Worm (Caenorhabditis elegans) whole organism, late embryonic: ENCODE measurements around the gene fbxa-220.

Source experiments
- C38D4.7 ChIP-seq: fragments of 200-800 bp; sonication (Bioruptor generic); optimal IDR thresholded peaks from 2 replicates; lab custom pipeline; 2018; ENCODE audit warnings: mild to moderate bottlenecking, missing genetic modification characterization, moderate library complexity, missing compliant biosample characterization
- K02D7.2 ChIP-seq: sonication (generic microtip); optimal IDR thresholded peaks from 2 replicates; lab custom pipeline; 2017; ENCODE audit warnings: mild to moderate bottlenecking, missing genetic modification characterization, missing compliant biosample characterization
- T23F11.4 ChIP-seq: fragments of 200-800 bp; sonication (Bioruptor generic); optimal IDR thresholded peaks from 2 replicates; lab custom pipeline; 2018; ENCODE audit warnings: mild to moderate bottlenecking, missing genetic modification characterization, missing compliant biosample characterization
- ahr-1 ChIP-seq: sonication (generic microtip); optimal IDR thresholded peaks from 2 replicates; lab custom pipeline; 2016; ENCODE audit warnings: missing genetic modification characterization, missing compliant biosample characterization
- ama-1 ChIP-seq: fragments of 150-350 bp; optimal IDR thresholded peaks from 2 replicates; lab custom pipeline; 2014
- ceh-22 ChIP-seq: sonication (generic microtip); optimal IDR thresholded peaks from 2 replicates; lab custom pipeline; 2017; ENCODE audit warnings: missing biosample characterization, missing genetic modification characterization
- ceh-34 ChIP-seq: sonication (generic microtip); optimal IDR thresholded peaks from 2 replicates; lab custom pipeline; 2016; ENCODE audit warnings: mild to moderate bottlenecking, missing genetic modification characterization, missing compliant biosample characterization
- ceh-45 ChIP-seq: fragments of 200-800 bp; sonication (Bioruptor generic); IDR thresholded peaks from 2 replicates; pipeline ENCODE4 v1.3.6; 2022; ENCODE audit warnings: missing genetic modification reagents, missing genetic modification characterization, missing compliant biosample characterization
- dve-1 ChIP-seq: sonication (generic microtip); optimal IDR thresholded peaks from 2 replicates; lab custom pipeline; 2017; ENCODE audit warnings: antibody characterized with exemption, mild to moderate bottlenecking, missing genetic modification characterization, missing compliant biosample characterization
- elt-2 ChIP-seq: sonication (generic microtip); optimal IDR thresholded peaks from 2 replicates; lab custom pipeline; 2016; ENCODE audit warnings: missing genetic modification reagents, missing genetic modification characterization, missing compliant biosample characterization
- ets-4 ChIP-seq: sonication (generic microtip); optimal IDR thresholded peaks from 2 replicates; lab custom pipeline; 2016; ENCODE audit warnings: missing genetic modification characterization, missing compliant biosample characterization
- eyg-1 ChIP-seq: sonication (generic microtip); optimal IDR thresholded peaks from 2 replicates; lab custom pipeline; 2016; ENCODE audit warnings: missing genotype, missing genetic modification characterization, missing compliant biosample characterization
- fkh-10 ChIP-seq: fragments of 150-350 bp; optimal IDR thresholded peaks from 2 replicates; lab custom pipeline; 2014; ENCODE audit warnings: missing biosample characterization, missing genetic modification reagents, missing genetic modification characterization
- hlh-13 ChIP-seq: fragments of 200-800 bp; sonication (Bioruptor generic); optimal IDR thresholded peaks from 2 replicates; lab custom pipeline; 2018; ENCODE audit warnings: mild to moderate bottlenecking, missing genetic modification characterization, missing compliant biosample characterization
- hlh-15 ChIP-seq: sonication (generic microtip); optimal IDR thresholded peaks from 2 replicates; lab custom pipeline; 2016; ENCODE audit warnings: missing genetic modification characterization, missing compliant biosample characterization
- hlh-30 ChIP-seq: sonication (generic microtip); optimal IDR thresholded peaks from 2 replicates; lab custom pipeline; 2017; ENCODE audit warnings: antibody characterized with exemption, missing genetic modification characterization, missing compliant biosample characterization; ENCODE audit not compliant: insufficient read depth
- hlh-6 ChIP-seq: sonication (generic microtip); optimal IDR thresholded peaks from 2 replicates; lab custom pipeline; 2016; ENCODE audit warnings: missing genotype, missing genetic modification characterization, missing compliant biosample characterization
- lim-6 ChIP-seq: sonication (generic microtip); optimal IDR thresholded peaks from 2 replicates; lab custom pipeline; 2016; ENCODE audit warnings: missing genetic modification characterization, missing compliant biosample characterization
- lin-11 ChIP-seq: fragments of 200-800 bp; sonication (Bioruptor generic); optimal IDR thresholded peaks from 2 replicates; lab custom pipeline; 2018; ENCODE audit warnings: mild to moderate bottlenecking, missing genetic modification characterization, missing compliant biosample characterization
- madf-2 ChIP-seq: sonication (generic microtip); optimal IDR thresholded peaks from 2 replicates; lab custom pipeline; 2017; ENCODE audit warnings: missing genetic modification characterization, missing compliant biosample characterization
- nfya-1 ChIP-seq: sonication (generic microtip); optimal IDR thresholded peaks from 2 replicates; lab custom pipeline; 2017; ENCODE audit warnings: missing genetic modification characterization, mild to moderate bottlenecking, missing compliant biosample characterization, antibody characterized with exemption, moderate library complexity
- nhr-11 ChIP-seq: fragments of 150-350 bp; optimal IDR thresholded peaks from 2 replicates; lab custom pipeline; 2014; ENCODE audit warnings: missing biosample characterization, missing genetic modification characterization
- pag-3 ChIP-seq: sonication (generic microtip); optimal IDR thresholded peaks from 2 replicates; lab custom pipeline; 2016; ENCODE audit warnings: missing compliant biosample characterization, missing genetic modification characterization, borderline replicate concordance
- pat-9 ChIP-seq: fragments of 200-800 bp; sonication (Bioruptor generic); optimal IDR thresholded peaks from 2 replicates; lab custom pipeline; 2018; ENCODE audit warnings: mild to moderate bottlenecking, missing genetic modification characterization, moderate library complexity, missing compliant biosample characterization
- pax-1 ChIP-seq: fragments of 150-350 bp; optimal IDR thresholded peaks from 2 replicates; lab custom pipeline; 2014; ENCODE audit warnings: missing biosample characterization, missing genetic modification characterization
- pha-4 ChIP-seq: fragments of 150-350 bp; optimal IDR thresholded peaks from 2 replicates; lab custom pipeline; 2018; ENCODE audit warnings: missing biosample characterization, missing genetic modification reagents, missing genetic modification characterization
- pros-1 ChIP-seq: fragments of 150-350 bp; optimal IDR thresholded peaks from 2 replicates; lab custom pipeline; 2014; ENCODE audit warnings: missing biosample characterization, missing genetic modification reagents, missing genetic modification characterization
- ref-2 ChIP-seq: sonication (generic microtip); optimal IDR thresholded peaks from 2 replicates; lab custom pipeline; 2016; ENCODE audit warnings: missing genetic modification characterization, missing compliant biosample characterization
- rnt-1 ChIP-seq: sonication (generic microtip); optimal IDR thresholded peaks from 2 replicates; lab custom pipeline; 2016; ENCODE audit warnings: missing genetic modification characterization, missing compliant biosample characterization
- sdc-2 ChIP-seq: sonication (generic microtip); optimal IDR thresholded peaks from 2 replicates; lab custom pipeline; 2016; ENCODE audit warnings: missing genotype, missing genetic modification characterization, missing compliant biosample characterization
- sox-2 ChIP-seq: fragments of 200-800 bp; sonication (Bioruptor generic); IDR thresholded peaks from 2 replicates; pipeline ENCODE4 v1.3.6; 2022; ENCODE audit warnings: missing genetic modification reagents, missing genetic modification characterization, missing compliant biosample characterization
- sox-4 ChIP-seq: sonication (generic microtip); optimal IDR thresholded peaks from 2 replicates; lab custom pipeline; 2017; ENCODE audit warnings: mild to moderate bottlenecking, missing genetic modification characterization, inconsistent platforms, missing compliant biosample characterization
- syd-9 ChIP-seq: sonication (generic microtip); optimal IDR thresholded peaks from 2 replicates; lab custom pipeline; 2016; ENCODE audit warnings: mild to moderate bottlenecking, missing genetic modification characterization, moderate library complexity, missing compliant biosample characterization
- tbx-2 ChIP-seq: sonication (generic microtip); optimal IDR thresholded peaks from 2 replicates; lab custom pipeline; 2016; ENCODE audit warnings: missing genetic modification characterization, missing compliant biosample characterization
- tbx-7 ChIP-seq: sonication (generic microtip); optimal IDR thresholded peaks from 2 replicates; lab custom pipeline; 2016; ENCODE audit warnings: missing genotype, missing genetic modification characterization, missing compliant biosample characterization
- ttx-3 ChIP-seq: sonication (generic microtip); optimal IDR thresholded peaks from 2 replicates; lab custom pipeline; 2016; ENCODE audit warnings: missing genetic modification reagents, missing genetic modification characterization, missing compliant biosample characterization
- unc-3 ChIP-seq, 2 experiments: fragments of 200-800 bp in 1 of 2; sonication (Bioruptor generic) in 1 of 2; sonication (generic microtip) in 1 of 2; conservative IDR thresholded peaks in 1 of 2; optimal IDR thresholded peaks in 1 of 2; 2 replicates each; pipeline versions ENCODE4 v1.3.6 to Lab custom; 2016 to 2022; ENCODE audit warnings: missing compliant biosample characterization in 2 of 2, missing genetic modification characterization in 2 of 2, missing genetic modification reagents in 1 of 2
- unc-42 ChIP-seq: sonication (generic microtip); optimal IDR thresholded peaks from 2 replicates; lab custom pipeline; 2016; ENCODE audit warnings: missing genotype, missing genetic modification characterization, missing compliant biosample characterization
- unc-86 ChIP-seq: sonication (generic microtip); optimal IDR thresholded peaks from 2 replicates; lab custom pipeline; 2016; ENCODE audit warnings: missing genetic modification characterization, missing compliant biosample characterization

fbxa-220 gene

ce11 chrIII:11508816-11509215 is 24.8 kb upstream of the fbxa-220 start, which contains the start of gene Y66D12A.19:
Gene Y66D12A.19 (plus strand): TSS chrIII:11509081.
- no peak for TF ChIP-seq pat-9
- no peak for TF ChIP-seq lim-6 (tag; lab: Kevin White, UChicago)
- no peak for TF ChIP-seq sox-4 (tag; lab: Kevin White, UChicago)
- TF ChIP-seq ahr-1 (tag; lab: Kevin White, UChicago), result no peak
- no peak for TF ChIP-seq K02D7.2
- TF ChIP-seq pros-1 (tag; lab: Kevin White, UChicago), result no peak
- TF ChIP-seq lin-11 (tag; lab: Kevin White, UChicago), result no peak
- TF ChIP-seq, all 69 proteins: peak for 0

- no peak for TF ChIP-seq C38D4.7 (GFP tag; lab: Kevin White, UChicago)
These were observed 21.6 kb upstream of the fbxa-220 start for ce11 chrIII:11505621-11506020.

- no peak for TF ChIP-seq unc-42
- TF ChIP-seq nfya-1 (tag; lab: Kevin White, UChicago), result peak; percentile 33
These were observed 21.2 kb upstream of the fbxa-220 start, which contains the start of the genes Y66D12A.21 and spe-6 for ce11 chrIII:11505213-11505612. Gene Y66D12A.21 (minus strand): TSS chrIII:11505302. Gene spe-6 (plus strand): TSS chrIII:11505488.

ce11 chrIII:11502753-11503152 is 18.8 kb upstream of the fbxa-220 start, which contains the start of gene tin-10:
Gene tin-10 (minus strand): TSS chrIII:11502853.
- no peak for TF ChIP-seq hlh-15
- TF ChIP-seq ceh-22 (tag; lab: Kevin White, UChicago), result no peak
- no peak for TF ChIP-seq unc-3 (GFP tag; conservative IDR thresholded peaks at IDR 0.05; lab: Robert Waterston, UW)
- no peak for TF ChIP-seq unc-3 (tag; optimal IDR thresholded peaks at IDR 0.05; lab: Kevin White, UChicago)
- TF ChIP-seq T23F11.4 (GFP tag; lab: Kevin White, UChicago), result no peak
- TF ChIP-seq ttx-3 (tag; lab: Kevin White, UChicago), result no peak
- TF ChIP-seq unc-86 (tag; lab: Kevin White, UChicago), result no peak
- no peak for TF ChIP-seq pag-3 (tag; lab: Kevin White, UChicago)
- no peak for TF ChIP-seq fkh-10 (GFP tag; lab: Kevin White, UChicago)
- TF ChIP-seq dve-1 (tag; lab: Kevin White, UChicago), result no peak
- no peak for TF ChIP-seq madf-2 (tag; lab: Kevin White, UChicago)
- TF ChIP-seq hlh-30 (tag; lab: Kevin White, UChicago), result no peak
- no peak for TF ChIP-seq nfya-1 (tag; lab: Kevin White, UChicago)
- TF ChIP-seq ets-4 (tag; lab: Kevin White, UChicago), result no peak
- TF ChIP-seq syd-9, result no peak

ce11 chrIII:11500647-11501046 is 16.7 kb upstream of the fbxa-220 start, which contains the start of gene nars-2:
Gene nars-2 (minus strand): TSS chrIII:11500747.
- TF ChIP-seq hlh-6 (tag; lab: Kevin White, UChicago) (no peak), sdc-2 (tag; lab: Kevin White, UChicago) (no peak)

- TF ChIP-seq nfya-1 (tag; lab: Kevin White, UChicago) (no peak), sdc-2 (tag; lab: Kevin White, UChicago) (no peak), rnt-1 (tag; lab: Kevin White, UChicago) (no peak), elt-2 (tag; lab: Kevin White, UChicago) (peak; percentile 43), pros-1 (tag; lab: Kevin White, UChicago) (no peak)
These were observed 12.5 kb upstream of the fbxa-220 start, which contains the start of gene Y66D12A.24 for ce11 chrIII:11496496-11496895. Gene Y66D12A.24 (plus strand): TSS chrIII:11496865.

ce11 chrIII:11492489-11492888 is 8.5 kb upstream of the fbxa-220 start:
- no peak for TF ChIP-seq pros-1 (tag; lab: Kevin White, UChicago)
- no peak for TF ChIP-seq ama-1 (lab: Kevin White, UChicago)
- no peak for TF ChIP-seq ceh-34 (tag; lab: Kevin White, UChicago)
- no peak for TF ChIP-seq pax-1
- TF ChIP-seq tbx-7, result no peak
- no peak for TF ChIP-seq sox-2 (GFP tag; lab: Robert Waterston, UW)
- no peak for TF ChIP-seq tbx-2 (tag; lab: Kevin White, UChicago)
- no peak for TF ChIP-seq hlh-13 (GFP tag; lab: Kevin White, UChicago)
- TF ChIP-seq eyg-1, result no peak
- TF ChIP-seq ceh-45 (GFP tag; lab: Robert Waterston, UW), result no peak
- TF ChIP-seq pha-4 (tag; lab: Kevin White, UChicago), result no peak
- no peak for TF ChIP-seq lin-11 (tag; lab: Kevin White, UChicago)
- no peak for TF ChIP-seq ref-2 (tag; lab: Kevin White, UChicago)
- TF ChIP-seq nfya-1 (tag; lab: Kevin White, UChicago), result no peak
- TF ChIP-seq unc-3 (GFP tag; conservative IDR thresholded peaks at IDR 0.05; lab: Robert Waterston, UW), result no peak
- TF ChIP-seq unc-3 (tag; optimal IDR thresholded peaks at IDR 0.05; lab: Kevin White, UChicago), result no peak
- TF ChIP-seq nhr-11 (tag; lab: Kevin White, UChicago), result no peak
- TF ChIP-seq hlh-30 (tag; lab: Kevin White, UChicago), result no peak
